Fruit fly (Drosophila melanogaster) whole organism, wandering third instar larva: ENCODE results near the gene CG15535.

Experiments used
- CG32264 ChIP-seq: fragments of 200-800 bp; sonication (Bioruptor generic); optimal IDR thresholded peaks from 2 replicates; lab custom pipeline; 2016; ENCODE audit warnings: missing biosample characterization, missing genetic modification characterization
- CG9705 ChIP-seq: fragments of 200-800 bp; sonication (Bioruptor generic); optimal IDR thresholded peaks from 2 replicates; lab custom pipeline; 2018; ENCODE audit warnings: missing biosample characterization, mild to moderate bottlenecking, missing genetic modification characterization
- CrebA ChIP-seq: fragments of 200-800 bp; sonication (Bioruptor generic); optimal IDR thresholded peaks from 2 replicates; lab custom pipeline; 2016; ENCODE audit warnings: missing biosample characterization, mild to moderate bottlenecking, missing genetic modification characterization, borderline replicate concordance
- Dif ChIP-seq: fragments of 200-275, 200-300 bp; sonication (Bioruptor generic); optimal IDR thresholded peaks from 2 replicates; lab custom pipeline; 2018; ENCODE audit warnings: missing biosample characterization, missing genetic modification characterization; ENCODE audit not compliant: partially characterized antibody
- GATAd ChIP-seq: sonication (Bioruptor generic); optimal IDR thresholded peaks from 2 replicates; lab custom pipeline; 2016; ENCODE audit warnings: missing biosample characterization, missing genetic modification characterization
- HLH106 ChIP-seq: fragments of 200-800 bp; optimal IDR thresholded peaks from 3 replicates; lab custom pipeline; 2019; ENCODE audit warnings: missing biosample characterization, mild to moderate bottlenecking, missing genetic modification characterization, moderate library complexity
- Hnf4 ChIP-seq: fragments of 200-800 bp; sonication (Bioruptor generic); optimal IDR thresholded peaks from 2 replicates; lab custom pipeline; 2016; ENCODE audit warnings: missing biosample characterization, mild to moderate bottlenecking, missing genetic modification characterization
- Mio ChIP-seq: sonication (Bioruptor generic); optimal IDR thresholded peaks from 2 replicates; lab custom pipeline; 2016; ENCODE audit warnings: missing biosample characterization, missing genetic modification characterization
- Myc ChIP-seq: fragments of >200 bp; optimal IDR thresholded peaks from 2 replicates; lab custom pipeline; 2017
- N ChIP-seq: fragments of >200 bp; optimal IDR thresholded peaks from 2 replicates; lab custom pipeline; 2018; ENCODE audit warnings: missing biosample characterization, missing external identifiers, missing genetic modification characterization
- OdsH ChIP-seq: fragments of 200-800 bp; sonication (Bioruptor generic); optimal IDR thresholded peaks from 2 replicates; lab custom pipeline; 2016; ENCODE audit warnings: missing biosample characterization, mild to moderate bottlenecking, missing genetic modification characterization
- Rel ChIP-seq, 2 experiments: fragments of 200-800 bp; sonication (Bioruptor generic) in 1 of 2; optimal IDR thresholded peaks; 2 replicates in 1 of 2; 3 replicates in 1 of 2; lab custom pipeline; 2016 to 2019; ENCODE audit warnings: mild to moderate bottlenecking in 2 of 2, missing biosample characterization in 2 of 2, missing genetic modification characterization in 2 of 2, moderate library complexity in 1 of 2
- Sp1 ChIP-seq: fragments of 200-800 bp; sonication (Bioruptor generic); optimal IDR thresholded peaks from 3 replicates; lab custom pipeline; 2019; ENCODE audit warnings: missing biosample characterization, mild to moderate bottlenecking, missing genetic modification characterization, moderate library complexity
- br ChIP-seq: fragments of 200-800 bp; sonication (Bioruptor generic); optimal IDR thresholded peaks from 2 replicates; lab custom pipeline; 2016; ENCODE audit warnings: missing biosample characterization, missing genetic modification characterization
- brk ChIP-seq: fragments of 200-800 bp; sonication (Bioruptor generic); optimal IDR thresholded peaks from 2 replicates; lab custom pipeline; 2016; ENCODE audit warnings: missing biosample characterization, mild to moderate bottlenecking, missing genetic modification characterization
- dl ChIP-seq, 2 experiments: fragments of 175-275, 200-275 bp in 1 of 2; fragments of 200-275 bp in 1 of 2; sonication (Bioruptor generic); optimal IDR thresholded peaks; lab custom pipeline; 2018; ENCODE audit warnings: mild to moderate bottlenecking in 2 of 2, missing biosample characterization in 2 of 2, missing genetic modification characterization in 2 of 2, moderate library complexity in 2 of 2; ENCODE audit not compliant: partially characterized antibody in 2 of 2, insufficient read depth in 1 of 2
- dmrt93B ChIP-seq: fragments of 200-800 bp; sonication (Bioruptor generic); optimal IDR thresholded peaks from 2 replicates; lab custom pipeline; 2018; ENCODE audit warnings: missing biosample characterization, mild to moderate bottlenecking, missing genetic modification characterization
- ey ChIP-seq: fragments of 200-800 bp; sonication (Bioruptor generic); optimal IDR thresholded peaks from 2 replicates; lab custom pipeline; 2016; ENCODE audit warnings: missing biosample characterization, missing genetic modification characterization
- foxo ChIP-seq, 2 experiments: fragments of 200-800 bp; sonication (Bioruptor generic); optimal IDR thresholded peaks; 2 replicates in 1 of 2; 3 replicates in 1 of 2; lab custom pipeline; 2016 to 2017; ENCODE audit warnings: missing biosample characterization in 2 of 2, missing genetic modification characterization in 2 of 2
- fru ChIP-seq: fragments of 200-800 bp; sonication (Bioruptor generic); optimal IDR thresholded peaks from 3 replicates; lab custom pipeline; 2016; ENCODE audit warnings: missing biosample characterization, mild to moderate bottlenecking, missing genetic modification characterization
- h ChIP-seq: fragments of 200-800 bp; sonication (Bioruptor generic); optimal IDR thresholded peaks from 3 replicates; lab custom pipeline; 2016; ENCODE audit warnings: missing biosample characterization, mild to moderate bottlenecking, missing genetic modification characterization
- jim ChIP-seq: fragments of 175-275, 200-325 bp; sonication (Bioruptor generic); optimal IDR thresholded peaks from 2 replicates; lab custom pipeline; 2016; ENCODE audit warnings: missing biosample characterization, mild to moderate bottlenecking, missing genetic modification characterization
- lola ChIP-seq: fragments of >200 bp; optimal IDR thresholded peaks from 2 replicates; lab custom pipeline; 2017; ENCODE audit warnings: missing biosample characterization, missing genetic modification characterization
- pan ChIP-seq: fragments of >200 bp; optimal IDR thresholded peaks from 2 replicates; lab custom pipeline; 2017
- psq ChIP-seq: fragments of 200-800 bp; sonication (Bioruptor generic); optimal IDR thresholded peaks from 3 replicates; lab custom pipeline; 2017; ENCODE audit warnings: missing biosample characterization, mild to moderate bottlenecking, missing genetic modification characterization, moderate library complexity
- rgr ChIP-seq: fragments of 200-800 bp; sonication (Bioruptor generic); optimal IDR thresholded peaks from 3 replicates; lab custom pipeline; 2016; ENCODE audit warnings: missing biosample characterization, mild to moderate bottlenecking, missing genetic modification characterization
- sage ChIP-seq: fragments of 200-800 bp; sonication (Bioruptor generic); optimal IDR thresholded peaks from 2 replicates; lab custom pipeline; 2016; ENCODE audit warnings: missing biosample characterization, mild to moderate bottlenecking, missing genetic modification characterization
- sv ChIP-seq: fragments of 200-800 bp; sonication (Bioruptor generic); optimal IDR thresholded peaks from 3 replicates; lab custom pipeline; 2016; ENCODE audit warnings: missing biosample characterization, missing genetic modification characterization
- tai ChIP-seq: sonication (Bioruptor generic); optimal IDR thresholded peaks from 2 replicates; lab custom pipeline; 2016; ENCODE audit warnings: missing biosample characterization, missing genetic modification characterization
- woc ChIP-seq: sonication (Bioruptor generic); optimal IDR thresholded peaks from 2 replicates; lab custom pipeline; 2016; ENCODE audit warnings: missing biosample characterization, mild to moderate bottlenecking, missing genetic modification characterization

CG15535 gene

dm6 chr3R:30425622-30426021 lies 1.9 kb upstream of the CG15535 start:
- TF ChIP-seq sage (GFP tag; lab: Kevin White, UChicago) (no peak), Hnf4 (GFP tag; lab: Kevin White, UChicago) (no peak), CG32264 (GFP tag; lab: Kevin White, UChicago) (no peak), jim (no peak), Sp1 (GFP tag; lab: Kevin White, UChicago) (no peak), brk (GFP tag; lab: Kevin White, UChicago) (no peak), dl (GFP tag; optimal IDR thresholded peaks at IDR 0.05; lab: Kevin White, UChicago; ENCODE audit: insufficient read depth in 1 of 2, partially characterized antibody in 2 of 2) (no peak)

dm6 chr3R:30424993-30425392 lies 1.3 kb upstream of the CG15535 start, which contains the start of gene CG15536:
TSS of gene CG15536 (minus strand) at chr3R:30425162.
- no peak for TF ChIP-seq fru (GFP tag; lab: Kevin White, UChicago)
- no peak for TF ChIP-seq Rel (GFP tag; optimal IDR thresholded peaks at IDR 0.05; lab: Kevin White, UChicago)
- no peak for TF ChIP-seq Rel (tag; optimal IDR thresholded peaks at IDR 0.05; lab: Kevin White, UChicago)
- no peak for TF ChIP-seq psq (GFP tag; lab: Kevin White, UChicago)
- peak; percentile 54 for TF ChIP-seq Myc
- no peak for TF ChIP-seq GATAd
- TF ChIP-seq brk (GFP tag; lab: Kevin White, UChicago) = no peak

DNA sequence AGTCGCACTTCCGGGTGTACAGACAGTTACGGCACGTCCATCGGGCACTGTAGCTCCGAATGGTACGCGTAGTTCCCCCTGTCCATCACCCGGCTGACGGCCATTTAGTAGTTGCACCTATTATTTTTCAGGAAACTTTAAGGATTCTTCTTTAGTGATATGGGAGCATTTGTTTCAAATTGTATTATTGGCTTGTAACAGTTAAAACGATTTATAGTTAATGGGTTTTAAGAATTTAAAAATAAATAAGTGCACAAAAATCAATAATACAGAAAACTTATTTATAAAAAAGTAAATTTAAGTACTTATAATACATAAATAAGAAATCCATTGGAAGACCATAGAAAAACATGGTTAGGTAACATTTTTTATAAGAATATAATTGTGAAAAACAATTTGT lies 858 bp downstream of the CG15535 start, which contains the start of the genes CG2217 and CG42740:
CG2217 (minus strand) TSS at position 101 of the 400 bp plus-strand sequence.
CG42740 (minus strand) TSS at position 101 of the 400 bp plus-strand sequence.
- TF ChIP-seq Hnf4 (GFP tag; lab: Kevin White, UChicago) = no peak
- no peak for TF ChIP-seq tai (GFP tag; lab: Kevin White, UChicago)
- no peak for TF ChIP-seq Rel (GFP tag; optimal IDR thresholded peaks at IDR 0.05; lab: Kevin White, UChicago)
- no peak for TF ChIP-seq Rel (tag; optimal IDR thresholded peaks at IDR 0.05; lab: Kevin White, UChicago)
- no peak for TF ChIP-seq CrebA (GFP tag; lab: Kevin White, UChicago)

DNA sequence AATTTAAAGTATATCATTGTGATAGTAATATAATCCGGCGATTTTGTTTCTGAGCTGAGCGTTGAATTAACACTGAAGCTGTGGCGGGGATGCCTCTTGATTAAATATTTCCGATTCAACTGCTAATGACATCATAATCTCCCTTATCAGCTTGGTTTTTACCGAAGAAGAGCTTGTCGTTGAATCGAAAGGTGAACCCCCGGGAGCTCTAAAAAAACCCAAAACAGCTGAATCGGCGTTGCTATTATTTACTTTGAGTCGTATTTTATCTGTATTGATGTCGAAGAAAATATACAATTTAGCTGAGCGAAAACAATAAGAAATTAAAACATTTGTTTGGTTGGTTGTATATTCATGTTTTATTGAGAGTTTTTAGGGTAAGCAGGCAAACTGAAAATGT lies 4.5 kb downstream of the CG15535 start:
- no peak for TF ChIP-seq Sp1 (GFP tag; lab: Kevin White, UChicago)
- no peak for TF ChIP-seq Rel (GFP tag; optimal IDR thresholded peaks at IDR 0.05; lab: Kevin White, UChicago)
- TF ChIP-seq Rel (tag; optimal IDR thresholded peaks at IDR 0.05; lab: Kevin White, UChicago) = peak; percentile 98
- TF ChIP-seq, all 38 proteins: peak for 1

dm6 chr3R:30416765-30417274 lies 6.9 kb downstream of the CG15535 start:
- TF ChIP-seq N (GFP tag; lab: Kevin White, UChicago) (no peak), HLH106 (tag; lab: Kevin White, UChicago) (no peak), lola (GFP tag; lab: Kevin White, UChicago) (no peak), br (no peak), jim (no peak), pan (lab: Kevin White, UChicago) (no peak), Mio (GFP tag; lab: Kevin White, UChicago) (no peak), Myc (no peak)

dm6 chr3R:30413795-30414194 lies 9.9 kb downstream of the CG15535 start:
- TF ChIP-seq Sp1 (GFP tag; lab: Kevin White, UChicago) (peak; percentile 6), h (GFP tag; lab: Kevin White, UChicago) (peak; percentile 56), N (GFP tag; lab: Kevin White, UChicago) (no peak), rgr (peak; percentile 60), brk (GFP tag; lab: Kevin White, UChicago) (no peak), pan (lab: Kevin White, UChicago) (no peak), ey (peak; percentile 46), sv (GFP tag; lab: Kevin White, UChicago) (no peak), CG9705 (GFP tag; lab: Kevin White, UChicago) (no peak), CrebA (GFP tag; lab: Kevin White, UChicago) (no peak), foxo (GFP tag; optimal IDR thresholded peaks at IDR 0.05; lab: Kevin White, UChicago) (peak in 1 of 2 experiments; percentile 70), fru (GFP tag; lab: Kevin White, UChicago) (peak; percentile 44), psq (GFP tag; lab: Kevin White, UChicago) (no peak), HLH106 (tag; lab: Kevin White, UChicago) (peak; percentile 27), Hnf4 (GFP tag; lab: Kevin White, UChicago) (peak; percentile 9), woc (GFP tag; lab: Kevin White, UChicago) (peak; percentile 9), OdsH (GFP tag; lab: Kevin White, UChicago) (peak; percentile 55), jim (no peak), br (peak; percentile 57), Dif (no peak), dmrt93B (GFP tag; lab: Kevin White, UChicago) (peak; percentile 0)
